Worm (Caenorhabditis elegans) whole organism, L1 larva: ENCODE data around the gene T10B5.8.

Experiments used
- C04F5.9 ChIP-seq: sonication (generic microtip); optimal IDR thresholded peaks from 2 replicates; lab custom pipeline; 2016; ENCODE audit warnings: missing genetic modification characterization, missing compliant biosample characterization
- C16A3.4 ChIP-seq: fragments of 150-350 bp; optimal IDR thresholded peaks from 2 replicates; lab custom pipeline; 2014; ENCODE audit warnings: missing biosample characterization, missing genetic modification characterization
- C34B4.2 ChIP-seq: sonication (generic microtip); optimal IDR thresholded peaks from 2 replicates; lab custom pipeline; 2017; ENCODE audit warnings: mild to moderate bottlenecking, missing genetic modification characterization, missing compliant biosample characterization
- F16B12.6 ChIP-seq: fragments of 150-350 bp; optimal IDR thresholded peaks from 2 replicates; lab custom pipeline; 2014; ENCODE audit warnings: missing biosample characterization, missing genetic modification characterization
- Y116A8C.19 ChIP-seq: sonication (generic microtip); optimal IDR thresholded peaks from 2 replicates; lab custom pipeline; 2016; ENCODE audit warnings: missing compliant biosample characterization, missing genetic modification characterization, borderline replicate concordance
- aly-2 ChIP-seq: fragments of 150-350 bp; optimal IDR thresholded peaks from 2 replicates; lab custom pipeline; 2014; ENCODE audit warnings: missing biosample characterization, missing genetic modification characterization
- ama-1 ChIP-seq: fragments of 150-350 bp; optimal IDR thresholded peaks from 2 replicates; lab custom pipeline; 2014
- blmp-1 ChIP-seq: fragments of 150-350 bp; optimal IDR thresholded peaks from 2 replicates; lab custom pipeline; 2014; ENCODE audit warnings: missing biosample characterization, missing genetic modification characterization
- ceh-63 ChIP-seq: fragments of 200-800 bp; sonication (Bioruptor generic); optimal IDR thresholded peaks from 2 replicates; lab custom pipeline; 2018; ENCODE audit warnings: mild to moderate bottlenecking, missing genetic modification characterization, missing compliant biosample characterization
- ceh-88 ChIP-seq: fragments of 200-800 bp; sonication (Bioruptor generic); IDR thresholded peaks from 2 replicates; pipeline ENCODE4 v1.3.6; 2022; ENCODE audit warnings: missing genetic modification characterization, missing compliant biosample characterization
- ceh-90 ChIP-seq: sonication (generic microtip); optimal IDR thresholded peaks from 2 replicates; lab custom pipeline; 2016; ENCODE audit warnings: missing genetic modification characterization, missing compliant biosample characterization
- ces-1 ChIP-seq: fragments of 150-350 bp; optimal IDR thresholded peaks from 2 replicates; lab custom pipeline; 2014; ENCODE audit warnings: missing biosample characterization, missing genetic modification reagents, missing genetic modification characterization
- efl-3 ChIP-seq: fragments of 200-800 bp; sonication (Bioruptor generic); optimal IDR thresholded peaks from 2 replicates; lab custom pipeline; 2018; ENCODE audit warnings: mild to moderate bottlenecking, missing genetic modification characterization, missing compliant biosample characterization
- egl-13 ChIP-seq: sonication (generic microtip); optimal IDR thresholded peaks from 2 replicates; lab custom pipeline; 2016; ENCODE audit warnings: missing genotype, missing genetic modification reagents, missing genetic modification characterization, missing compliant biosample characterization
- egl-27 ChIP-seq, 2 experiments: fragments of 150-350 bp in 1 of 2; sonication (generic microtip); optimal IDR thresholded peaks; 3 replicates each; lab custom pipeline; 2017 to 2018; ENCODE audit warnings: missing biosample characterization in 2 of 2, missing genetic modification characterization in 2 of 2, missing genetic modification reagents in 2 of 2
- elt-2 ChIP-seq: sonication (generic microtip); optimal IDR thresholded peaks from 2 replicates; lab custom pipeline; 2016; ENCODE audit warnings: missing genetic modification characterization, mild to moderate bottlenecking, inconsistent platforms, missing compliant biosample characterization, missing genetic modification reagents
- ets-5 ChIP-seq: fragments of 200-800 bp; sonication (Bioruptor generic); IDR thresholded peaks from 2 replicates; pipeline ENCODE4 v1.3.6; 2022; ENCODE audit warnings: missing genetic modification characterization, missing compliant biosample characterization
- fkh-10 ChIP-seq: sonication (generic microtip); optimal IDR thresholded peaks from 2 replicates; lab custom pipeline; 2017; ENCODE audit warnings: missing biosample characterization, missing genetic modification reagents, missing genetic modification characterization
- fkh-4 ChIP-seq: sonication (generic microtip); optimal IDR thresholded peaks from 2 replicates; lab custom pipeline; 2016; ENCODE audit warnings: missing compliant biosample characterization, missing genetic modification characterization, borderline replicate concordance
- fos-1 ChIP-seq: fragments of 150-350 bp; optimal IDR thresholded peaks from 2 replicates; lab custom pipeline; 2014; ENCODE audit warnings: missing biosample characterization, missing genetic modification characterization
- grh-1 ChIP-seq: fragments of 200-800 bp; sonication (Bioruptor generic); IDR thresholded peaks from 2 replicates; pipeline ENCODE4 v1.3.6; 2022; ENCODE audit warnings: missing genetic modification reagents, missing genetic modification characterization, missing compliant biosample characterization
- hlh-17 ChIP-seq: fragments of 200-800 bp; sonication (Bioruptor generic); optimal IDR thresholded peaks from 2 replicates; lab custom pipeline; 2018; ENCODE audit warnings: missing genetic modification characterization, mild to moderate bottlenecking, missing compliant biosample characterization, moderate library complexity, borderline replicate concordance
- hpl-2 ChIP-seq: fragments of 150-350 bp; optimal IDR thresholded peaks from 2 replicates; lab custom pipeline; 2014; ENCODE audit warnings: missing biosample characterization, missing genetic modification reagents, missing genetic modification characterization
- irx-1 ChIP-seq: sonication (generic microtip); optimal IDR thresholded peaks from 2 replicates; lab custom pipeline; 2016; ENCODE audit warnings: missing genetic modification characterization, missing compliant biosample characterization
- isw-1 ChIP-seq: fragments of 200-800 bp; sonication (Bioruptor generic); IDR thresholded peaks from 2 replicates; pipeline ENCODE4 v1.3.6; 2022; ENCODE audit warnings: missing genetic modification characterization, missing compliant biosample characterization
- lin-13 ChIP-seq: fragments of 150-350 bp; optimal IDR thresholded peaks from 2 replicates; lab custom pipeline; 2014; ENCODE audit warnings: missing biosample characterization, missing genetic modification reagents, missing genetic modification characterization
- lin-14 ChIP-seq: fragments of 200-800 bp; sonication (Bioruptor generic); optimal IDR thresholded peaks from 2 replicates; lab custom pipeline; 2018; ENCODE audit warnings: mild to moderate bottlenecking, missing genetic modification characterization, moderate library complexity, missing compliant biosample characterization
- lin-35 ChIP-seq, 2 experiments: fragments of 150-350 bp; optimal IDR thresholded peaks; 2 replicates each; lab custom pipeline; 2014; ENCODE audit warnings: missing biosample characterization in 2 of 2, missing genetic modification characterization in 2 of 2, missing genetic modification reagents in 2 of 2
- lin-39 ChIP-seq: fragments of 150-350 bp; optimal IDR thresholded peaks from 2 replicates; lab custom pipeline; 2014; ENCODE audit warnings: missing biosample characterization, missing genetic modification reagents, missing genetic modification characterization
- lir-3 ChIP-seq: sonication (generic microtip); optimal IDR thresholded peaks from 2 replicates; lab custom pipeline; 2016; ENCODE audit warnings: mild to moderate bottlenecking, missing genetic modification characterization, moderate library complexity, missing compliant biosample characterization; ENCODE audit not compliant: poor library complexity
- mep-1 ChIP-seq: fragments of 150-350 bp; optimal IDR thresholded peaks from 2 replicates; lab custom pipeline; 2014; ENCODE audit warnings: missing biosample characterization, missing genetic modification characterization
- nhr-11 ChIP-seq: fragments of 150-350 bp; optimal IDR thresholded peaks from 2 replicates; lab custom pipeline; 2014; ENCODE audit warnings: missing biosample characterization, missing genetic modification characterization
- nhr-12 ChIP-seq: sonication (generic microtip); optimal IDR thresholded peaks from 2 replicates; lab custom pipeline; 2017; ENCODE audit warnings: missing biosample characterization, missing genetic modification characterization
- nhr-19 ChIP-seq: fragments of 200-800 bp; sonication (Bioruptor generic); conservative IDR thresholded peaks from 2 replicates; pipeline ENCODE4 v1.3.6; 2022; ENCODE audit warnings: missing genetic modification characterization, missing compliant biosample characterization
- nhr-237 ChIP-seq: fragments of 150-350 bp; optimal IDR thresholded peaks from 2 replicates; lab custom pipeline; 2014; ENCODE audit warnings: missing biosample characterization, missing genetic modification characterization
- nhr-71 ChIP-seq: sonication (generic microtip); optimal IDR thresholded peaks from 2 replicates; lab custom pipeline; 2016; ENCODE audit warnings: mild to moderate bottlenecking, missing genetic modification characterization, moderate library complexity, missing compliant biosample characterization
- nhr-84 ChIP-seq: sonication (generic microtip); optimal IDR thresholded peaks from 2 replicates; lab custom pipeline; 2017; ENCODE audit warnings: missing biosample characterization, missing genetic modification characterization
- pqm-1 ChIP-seq: sonication (generic microtip); optimal IDR thresholded peaks from 3 replicates; lab custom pipeline; 2017; ENCODE audit warnings: missing biosample characterization, missing genetic modification characterization
- skn-1 ChIP-seq: fragments of 150-350 bp; optimal IDR thresholded peaks from 2 replicates; lab custom pipeline; 2014; ENCODE audit warnings: missing biosample characterization, missing genetic modification characterization
- snpc-4 ChIP-seq: fragments of 150-350 bp; optimal IDR thresholded peaks from 2 replicates; lab custom pipeline; 2014; ENCODE audit warnings: missing biosample characterization, missing genetic modification characterization
- sox-4 ChIP-seq: sonication (generic microtip); optimal IDR thresholded peaks from 2 replicates; lab custom pipeline; 2016; ENCODE audit warnings: missing genetic modification characterization, missing compliant biosample characterization
- sptf-1 ChIP-seq: fragments of 150-350 bp; optimal IDR thresholded peaks from 2 replicates; lab custom pipeline; 2014; ENCODE audit warnings: missing biosample characterization, missing genetic modification characterization
- swsn-7 ChIP-seq: sonication (generic microtip); optimal IDR thresholded peaks from 2 replicates; lab custom pipeline; 2016; ENCODE audit warnings: missing genetic modification characterization, missing compliant biosample characterization
- tbx-2 ChIP-seq: sonication (generic microtip); optimal IDR thresholded peaks from 2 replicates; lab custom pipeline; 2016; ENCODE audit warnings: missing genetic modification characterization, missing compliant biosample characterization
- tlp-1 ChIP-seq: fragments of 150-350 bp; optimal IDR thresholded peaks from 2 replicates; lab custom pipeline; 2014; ENCODE audit warnings: missing biosample characterization, missing genetic modification characterization
- unc-130 ChIP-seq: fragments of 150-350 bp; optimal IDR thresholded peaks from 2 replicates; lab custom pipeline; 2017; ENCODE audit warnings: missing biosample characterization, missing genetic modification characterization, inconsistent platforms
- unc-62 ChIP-seq: fragments of 150-350 bp; optimal IDR thresholded peaks from 2 replicates; lab custom pipeline; 2014; ENCODE audit warnings: missing biosample characterization, missing genetic modification reagents, missing genetic modification characterization
- unc-98 ChIP-seq: fragments of 200-800 bp; sonication (Bioruptor generic); IDR thresholded peaks from 2 replicates; pipeline ENCODE4 v1.3.6; 2022; ENCODE audit warnings: missing genetic modification characterization, missing compliant biosample characterization
- vab-15 ChIP-seq: sonication (generic microtip); optimal IDR thresholded peaks from 2 replicates; lab custom pipeline; 2017; ENCODE audit warnings: missing genotype, mild to moderate bottlenecking, missing genetic modification characterization, missing compliant biosample characterization
- xbp-1 ChIP-seq: sonication (generic microtip); optimal IDR thresholded peaks from 2 replicates; lab custom pipeline; 2016; ENCODE audit warnings: missing genetic modification characterization, missing compliant biosample characterization
- zag-1 ChIP-seq: fragments of 150-350 bp; optimal IDR thresholded peaks from 2 replicates; lab custom pipeline; 2014; ENCODE audit warnings: missing biosample characterization, missing genetic modification characterization
- ztf-4 ChIP-seq: fragments of 150-350 bp; optimal IDR thresholded peaks from 2 replicates; lab custom pipeline; 2014; ENCODE audit warnings: missing biosample characterization, missing genetic modification characterization

The T10B5.8 gene

ce11 chrV:1804645-1805559 is 36.9 kb upstream of the T10B5.8 start, which contains the start of the genes hsp-16.2 and hsp-16.41:
hsp-16.2 (minus strand) TSS chrV:1804957.
hsp-16.41 (plus strand) TSS chrV:1805178.
- TF ChIP-seq unc-62 (no peak), ama-1 (lab: Kevin White, UChicago) (peak; percentile 88), lin-13 (GFP tag; lab: Kevin White, UChicago) (no peak), sptf-1 (tag; lab: Kevin White, UChicago) (no peak), C34B4.2 (tag; lab: Kevin White, UChicago) (no peak), vab-15 (tag; lab: Kevin White, UChicago) (no peak), aly-2 (tag; lab: Kevin White, UChicago) (no peak), F16B12.6 (no peak), sox-4 (peak; percentile 24), skn-1 (tag; lab: Kevin White, UChicago) (peak; percentile 31), irx-1 (tag; lab: Kevin White, UChicago) (no peak), ceh-88 (GFP tag; lab: Robert Waterston, UW) (no peak), nhr-11 (tag; lab: Kevin White, UChicago) (no peak), unc-130 (tag; lab: Kevin White, UChicago) (no peak), ces-1 (GFP tag; lab: Kevin White, UChicago) (no peak), swsn-7 (peak; percentile 80), tlp-1 (tag; lab: Kevin White, UChicago) (no peak), fkh-4 (no peak), efl-3 (no peak), pqm-1 (tag; lab: Kevin White, UChicago) (no peak), isw-1 (0 out of 2 replicates have a peak, but pooled peaks have one; percentile 20), ets-5 (GFP tag; lab: Robert Waterston, UW) (no peak), egl-13 (tag; lab: Kevin White, UChicago) (peak; percentile 82), lin-14 (peak; percentile 94), nhr-19 (GFP tag; lab: Robert Waterston, UW) (peak; percentile 55), Y116A8C.19 (no peak), xbp-1 (tag; lab: Kevin White, UChicago) (peak; percentile 32), nhr-71 (tag; lab: Kevin White, UChicago) (peak; percentile 79), fkh-10 (GFP tag; lab: Kevin White, UChicago) (no peak), C04F5.9 (no peak), lir-3 (tag; lab: Kevin White, UChicago) (no peak), lin-35 (GFP tag; optimal IDR thresholded peaks at IDR 0.05; lab: Kevin White, UChicago) (peak; percentile 32 to 57), nhr-237 (no peak), nhr-84 (no peak), lin-39 (no peak), C16A3.4 (tag; lab: Kevin White, UChicago) (no peak), ceh-90 (tag; lab: Kevin White, UChicago) (no peak), unc-98 (GFP tag; lab: Robert Waterston, UW) (no peak), hlh-17 (GFP tag; lab: Kevin White, UChicago) (no peak), grh-1 (GFP tag; lab: Robert Waterston, UW) (no peak), zag-1 (tag; lab: Kevin White, UChicago) (no peak), fos-1 (tag; lab: Kevin White, UChicago) (no peak), snpc-4 (no peak), mep-1 (tag; lab: Kevin White, UChicago) (peak; percentile 56), blmp-1 (tag; lab: Kevin White, UChicago) (peak; percentile 11), elt-2 (tag; lab: Kevin White, UChicago) (peak; percentile 34), tbx-2 (tag; lab: Kevin White, UChicago) (peak; percentile 10), hpl-2 (no peak), egl-27 (tag; optimal IDR thresholded peaks at IDR 0.05; lab: Kevin White, UChicago) (no peak), ceh-63 (GFP tag; lab: Kevin White, UChicago) (no peak), ztf-4 (tag; lab: Kevin White, UChicago) (peak; percentile 13), nhr-12 (tag; lab: Kevin White, UChicago) (no peak)
